Fruit fly (Drosophila melanogaster) whole organism, wandering third instar larva: ENCODE measurements around the gene Usp5.

Experiments used
- Abd-B ChIP-seq: fragments of >200 bp; optimal IDR thresholded peaks from 2 replicates; lab custom pipeline; 2017; ENCODE audit warnings: missing biosample characterization, missing genetic modification characterization
- CG32264 ChIP-seq: fragments of 200-800 bp; sonication (Bioruptor generic); optimal IDR thresholded peaks from 2 replicates; lab custom pipeline; 2016; ENCODE audit warnings: missing biosample characterization, missing genetic modification characterization
- CG9705 ChIP-seq: fragments of 200-800 bp; sonication (Bioruptor generic); optimal IDR thresholded peaks from 2 replicates; lab custom pipeline; 2018; ENCODE audit warnings: missing biosample characterization, mild to moderate bottlenecking, missing genetic modification characterization
- CrebA ChIP-seq: fragments of 200-800 bp; sonication (Bioruptor generic); optimal IDR thresholded peaks from 2 replicates; lab custom pipeline; 2016; ENCODE audit warnings: missing biosample characterization, mild to moderate bottlenecking, missing genetic modification characterization, borderline replicate concordance
- Dfd ChIP-seq: fragments of >200 bp; optimal IDR thresholded peaks from 2 replicates; lab custom pipeline; 2017; ENCODE audit warnings: missing biosample characterization, missing genetic modification characterization
- Dif ChIP-seq: fragments of 200-275, 200-300 bp; sonication (Bioruptor generic); optimal IDR thresholded peaks from 2 replicates; lab custom pipeline; 2018; ENCODE audit warnings: missing biosample characterization, missing genetic modification characterization; ENCODE audit not compliant: partially characterized antibody
- GATAd ChIP-seq: sonication (Bioruptor generic); optimal IDR thresholded peaks from 2 replicates; lab custom pipeline; 2016; ENCODE audit warnings: missing biosample characterization, missing genetic modification characterization
- HLH106 ChIP-seq: fragments of 200-800 bp; optimal IDR thresholded peaks from 3 replicates; lab custom pipeline; 2019; ENCODE audit warnings: missing biosample characterization, mild to moderate bottlenecking, missing genetic modification characterization, moderate library complexity
- Hnf4 ChIP-seq: fragments of 200-800 bp; sonication (Bioruptor generic); optimal IDR thresholded peaks from 2 replicates; lab custom pipeline; 2016; ENCODE audit warnings: missing biosample characterization, mild to moderate bottlenecking, missing genetic modification characterization
- Hr78 ChIP-seq: fragments of >200 bp; optimal IDR thresholded peaks from 2 replicates; lab custom pipeline; 2017; ENCODE audit warnings: missing biosample characterization, missing genetic modification characterization
- Hr83 ChIP-seq: fragments of 200-300 bp; sonication (Bioruptor generic); optimal IDR thresholded peaks from 2 replicates; lab custom pipeline; 2016; ENCODE audit warnings: missing biosample characterization, mild to moderate bottlenecking, missing genetic modification characterization, moderate library complexity; ENCODE audit not compliant: poor library complexity, severe bottlenecking
- Jra ChIP-seq: sonication (Bioruptor generic); optimal IDR thresholded peaks from 2 replicates; lab custom pipeline; 2016; ENCODE audit warnings: missing biosample characterization, missing genetic modification characterization
- Mio ChIP-seq: sonication (Bioruptor generic); optimal IDR thresholded peaks from 2 replicates; lab custom pipeline; 2016; ENCODE audit warnings: missing biosample characterization, missing genetic modification characterization
- Myc ChIP-seq: fragments of >200 bp; optimal IDR thresholded peaks from 2 replicates; lab custom pipeline; 2017
- N ChIP-seq: fragments of >200 bp; optimal IDR thresholded peaks from 2 replicates; lab custom pipeline; 2018; ENCODE audit warnings: missing biosample characterization, missing external identifiers, missing genetic modification characterization
- OdsH ChIP-seq: fragments of 200-800 bp; sonication (Bioruptor generic); optimal IDR thresholded peaks from 2 replicates; lab custom pipeline; 2016; ENCODE audit warnings: missing biosample characterization, mild to moderate bottlenecking, missing genetic modification characterization
- Sp1 ChIP-seq: fragments of 200-800 bp; sonication (Bioruptor generic); optimal IDR thresholded peaks from 3 replicates; lab custom pipeline; 2019; ENCODE audit warnings: missing biosample characterization, mild to moderate bottlenecking, missing genetic modification characterization, moderate library complexity
- Vsx2 ChIP-seq: fragments of 200-300, 225-300 bp; sonication (Bioruptor generic); optimal IDR thresholded peaks from 2 replicates; lab custom pipeline; 2018; ENCODE audit warnings: missing biosample characterization, missing genetic modification characterization; ENCODE audit not compliant: partially characterized antibody
- br ChIP-seq: fragments of 200-800 bp; sonication (Bioruptor generic); optimal IDR thresholded peaks from 2 replicates; lab custom pipeline; 2016; ENCODE audit warnings: missing biosample characterization, missing genetic modification characterization
- brk ChIP-seq: fragments of 200-800 bp; sonication (Bioruptor generic); optimal IDR thresholded peaks from 2 replicates; lab custom pipeline; 2016; ENCODE audit warnings: missing biosample characterization, mild to moderate bottlenecking, missing genetic modification characterization
- dl ChIP-seq, 2 experiments: fragments of 175-275, 200-275 bp in 1 of 2; fragments of 200-275 bp in 1 of 2; sonication (Bioruptor generic); optimal IDR thresholded peaks; lab custom pipeline; 2018; ENCODE audit warnings: mild to moderate bottlenecking in 2 of 2, missing biosample characterization in 2 of 2, missing genetic modification characterization in 2 of 2, moderate library complexity in 2 of 2; ENCODE audit not compliant: partially characterized antibody in 2 of 2, insufficient read depth in 1 of 2
- dsf ChIP-seq: sonication (Bioruptor generic); optimal IDR thresholded peaks from 2 replicates; lab custom pipeline; 2016; ENCODE audit warnings: missing biosample characterization, missing genetic modification characterization, borderline replicate concordance
- ey ChIP-seq: fragments of 200-800 bp; sonication (Bioruptor generic); optimal IDR thresholded peaks from 2 replicates; lab custom pipeline; 2016; ENCODE audit warnings: missing biosample characterization, missing genetic modification characterization
- foxo ChIP-seq, 2 experiments: fragments of 200-800 bp; sonication (Bioruptor generic); optimal IDR thresholded peaks; 2 replicates in 1 of 2; 3 replicates in 1 of 2; lab custom pipeline; 2016 to 2017; ENCODE audit warnings: missing biosample characterization in 2 of 2, missing genetic modification characterization in 2 of 2
- fru ChIP-seq: fragments of 200-800 bp; sonication (Bioruptor generic); optimal IDR thresholded peaks from 3 replicates; lab custom pipeline; 2016; ENCODE audit warnings: missing biosample characterization, mild to moderate bottlenecking, missing genetic modification characterization
- h ChIP-seq: fragments of 200-800 bp; sonication (Bioruptor generic); optimal IDR thresholded peaks from 3 replicates; lab custom pipeline; 2016; ENCODE audit warnings: missing biosample characterization, mild to moderate bottlenecking, missing genetic modification characterization
- jim ChIP-seq: fragments of 175-275, 200-325 bp; sonication (Bioruptor generic); optimal IDR thresholded peaks from 2 replicates; lab custom pipeline; 2016; ENCODE audit warnings: missing biosample characterization, mild to moderate bottlenecking, missing genetic modification characterization
- lola ChIP-seq: fragments of >200 bp; optimal IDR thresholded peaks from 2 replicates; lab custom pipeline; 2017; ENCODE audit warnings: missing biosample characterization, missing genetic modification characterization
- pan ChIP-seq: fragments of >200 bp; optimal IDR thresholded peaks from 2 replicates; lab custom pipeline; 2017
- psq ChIP-seq: fragments of 200-800 bp; sonication (Bioruptor generic); optimal IDR thresholded peaks from 3 replicates; lab custom pipeline; 2017; ENCODE audit warnings: missing biosample characterization, mild to moderate bottlenecking, missing genetic modification characterization, moderate library complexity
- rgr ChIP-seq: fragments of 200-800 bp; sonication (Bioruptor generic); optimal IDR thresholded peaks from 3 replicates; lab custom pipeline; 2016; ENCODE audit warnings: missing biosample characterization, mild to moderate bottlenecking, missing genetic modification characterization
- sage ChIP-seq: fragments of 200-800 bp; sonication (Bioruptor generic); optimal IDR thresholded peaks from 2 replicates; lab custom pipeline; 2016; ENCODE audit warnings: missing biosample characterization, mild to moderate bottlenecking, missing genetic modification characterization
- sv ChIP-seq: fragments of 200-800 bp; sonication (Bioruptor generic); optimal IDR thresholded peaks from 3 replicates; lab custom pipeline; 2016; ENCODE audit warnings: missing biosample characterization, missing genetic modification characterization
- tai ChIP-seq: sonication (Bioruptor generic); optimal IDR thresholded peaks from 2 replicates; lab custom pipeline; 2016; ENCODE audit warnings: missing biosample characterization, missing genetic modification characterization
- usp ChIP-seq: fragments of >200 bp; optimal IDR thresholded peaks from 2 replicates; lab custom pipeline; 2017; ENCODE audit warnings: missing biosample characterization, missing genetic modification characterization
- woc ChIP-seq: sonication (Bioruptor generic); optimal IDR thresholded peaks from 2 replicates; lab custom pipeline; 2016; ENCODE audit warnings: missing biosample characterization, mild to moderate bottlenecking, missing genetic modification characterization

Usp5 gene

dm6 chr3L:3177872-3178271, 29.7 kb upstream of the Usp5 start:
- no peak for TF ChIP-seq sv (GFP tag; lab: Kevin White, UChicago)
- TF ChIP-seq jim (GFP tag; lab: Kevin White, UChicago), result no peak
- no peak for TF ChIP-seq N
- no peak for TF ChIP-seq h (GFP tag; lab: Kevin White, UChicago)
- TF ChIP-seq Mio (GFP tag; lab: Kevin White, UChicago), result no peak
- no peak for TF ChIP-seq Hr78 (GFP tag; lab: Kevin White, UChicago)
- no peak for TF ChIP-seq dsf (GFP tag; lab: Kevin White, UChicago)
- TF ChIP-seq OdsH (GFP tag; lab: Kevin White, UChicago), result no peak
- no peak for TF ChIP-seq Hr83 (GFP tag; lab: Kevin White, UChicago)
- no peak for TF ChIP-seq woc (GFP tag; lab: Kevin White, UChicago)
- no peak for TF ChIP-seq Abd-B (GFP tag; lab: Kevin White, UChicago)
- no peak for TF ChIP-seq br (GFP tag; lab: Kevin White, UChicago)
- TF ChIP-seq lola (GFP tag; lab: Kevin White, UChicago), result no peak
- no peak for TF ChIP-seq Sp1
- no peak for TF ChIP-seq Jra
- TF ChIP-seq fru (GFP tag; lab: Kevin White, UChicago), result no peak

dm6 chr3L:3172445-3172844, 24.3 kb upstream of the Usp5 start, which contains the start of gene CG14963:
CG14963 (minus strand) TSS chr3L:3172545.
- no peak for TF ChIP-seq GATAd
- no peak for TF ChIP-seq sage

DNA sequence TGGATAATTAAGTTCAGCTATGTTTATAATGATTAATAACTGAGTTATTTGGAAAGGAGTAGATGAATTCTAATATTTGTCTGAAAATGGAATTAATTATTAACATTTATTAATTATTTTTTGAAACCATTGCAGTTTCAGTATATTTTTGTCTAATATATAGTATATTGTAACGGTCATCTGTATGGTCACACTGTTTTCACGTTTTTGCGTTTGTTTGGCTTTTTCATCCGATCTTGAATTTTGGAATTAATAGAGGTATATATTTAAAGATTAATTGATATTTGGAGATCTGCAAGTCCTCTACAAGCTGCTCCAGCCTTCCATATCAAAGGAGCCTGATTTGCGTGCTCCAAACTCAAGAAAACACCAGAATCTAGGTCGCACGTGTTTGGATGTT, 20.9 kb upstream of the Usp5 start, which contains the start of the genes CG32278 and CG32281:
Gene CG32278 (plus strand): TSS at position 180 of the 400 bp plus-strand sequence.
Gene CG32281 (plus strand): TSS at position 269 of the 400 bp plus-strand sequence.
- TF ChIP-seq Myc (no peak), Dfd (GFP tag; lab: Kevin White, UChicago) (no peak), HLH106 (tag; lab: Kevin White, UChicago) (no peak), foxo (GFP tag; optimal IDR thresholded peaks at IDR 0.05; lab: Kevin White, UChicago) (no peak)

DNA sequence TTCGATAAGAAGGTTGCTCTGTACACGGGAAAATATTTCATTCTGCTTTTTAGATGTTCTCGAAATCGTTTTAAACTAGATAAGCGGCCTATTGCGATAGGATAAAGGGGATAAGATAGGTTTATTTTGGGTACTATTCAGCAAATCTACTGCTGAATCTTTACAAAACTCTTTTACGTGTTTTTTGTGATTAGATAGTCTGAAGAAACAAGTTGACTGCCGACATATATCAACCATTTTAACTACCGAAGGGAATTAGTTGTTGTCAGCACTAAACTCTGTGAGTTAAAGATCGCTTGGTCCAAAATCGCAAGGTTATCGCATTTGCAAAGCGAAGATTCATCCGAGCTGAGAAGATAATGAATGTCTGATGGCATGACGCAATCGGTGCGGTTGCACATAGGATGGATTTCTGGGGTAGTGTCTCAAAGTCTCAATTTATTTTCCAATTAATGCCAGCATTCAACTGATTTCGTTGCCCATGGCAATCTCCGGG, 18.1 kb upstream of the Usp5 start, which contains the start of gene Asciz:
Gene Asciz (minus strand): TSS at position 51 of the 496 bp plus-strand sequence.
- TF ChIP-seq psq (GFP tag; lab: Kevin White, UChicago) (no peak), Abd-B (GFP tag; lab: Kevin White, UChicago) (no peak), Hr78 (GFP tag; lab: Kevin White, UChicago) (no peak), brk (GFP tag; lab: Kevin White, UChicago) (no peak), pan (lab: Kevin White, UChicago) (no peak), HLH106 (tag; lab: Kevin White, UChicago) (no peak), OdsH (GFP tag; lab: Kevin White, UChicago) (no peak), Jra (no peak), Vsx2 (GFP tag; lab: Kevin White, UChicago) (no peak), GATAd (no peak), fru (GFP tag; lab: Kevin White, UChicago) (no peak), Sp1 (no peak), lola (GFP tag; lab: Kevin White, UChicago) (no peak), CG32264 (GFP tag; lab: Kevin White, UChicago) (no peak), Myc (no peak), sv (GFP tag; lab: Kevin White, UChicago) (no peak)
- TF ChIP-seq, all 38 proteins: peak for 0

- TF ChIP-seq Jra, result no peak
- TF ChIP-seq Myc, result no peak
- no peak for TF ChIP-seq jim (GFP tag; lab: Kevin White, UChicago)
- TF ChIP-seq Dif (GFP tag; lab: Kevin White, UChicago), result peak; percentile 13
- TF ChIP-seq usp (GFP tag; lab: Kevin White, UChicago), result no peak
- no peak for TF ChIP-seq dsf (GFP tag; lab: Kevin White, UChicago)
These were observed 17.2 kb upstream of the Usp5 start for dm6 chr3L:3165399-3165798.

DNA sequence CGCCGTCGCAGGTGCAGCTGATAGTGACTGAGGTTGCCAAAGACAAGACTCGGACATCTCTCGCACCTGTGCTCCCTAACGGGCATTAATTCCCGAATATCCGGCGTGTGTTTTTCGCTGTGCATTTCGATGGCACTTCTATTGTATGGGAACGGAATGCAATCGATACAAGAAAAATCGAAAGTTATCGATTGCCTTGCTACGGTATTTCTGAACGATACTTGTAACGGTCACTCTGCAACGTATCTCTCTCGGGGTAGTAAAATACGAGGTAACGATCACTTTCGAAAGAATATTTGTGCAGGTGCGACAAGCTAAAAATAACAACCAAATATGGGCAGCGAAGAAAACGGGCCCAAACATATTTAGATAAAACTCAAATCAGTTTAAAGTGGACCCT, 16.8 kb upstream of the Usp5 start, which contains the start of gene CG32280:
Gene CG32280 (plus strand): TSS at position 231 of the 400 bp plus-strand sequence.
- TF ChIP-seq sv (GFP tag; lab: Kevin White, UChicago) (no peak), CrebA (GFP tag; lab: Kevin White, UChicago) (no peak), sage (no peak), Vsx2 (GFP tag; lab: Kevin White, UChicago) (no peak), dsf (GFP tag; lab: Kevin White, UChicago) (no peak), Sp1 (peak; percentile 15), HLH106 (tag; lab: Kevin White, UChicago) (peak; percentile 7), brk (GFP tag; lab: Kevin White, UChicago) (no peak), Abd-B (GFP tag; lab: Kevin White, UChicago) (no peak), br (GFP tag; lab: Kevin White, UChicago) (no peak), fru (GFP tag; lab: Kevin White, UChicago) (no peak), Hnf4 (no peak), woc (GFP tag; lab: Kevin White, UChicago) (peak; percentile 27), rgr (GFP tag; lab: Kevin White, UChicago) (peak; percentile 23), OdsH (GFP tag; lab: Kevin White, UChicago) (peak; percentile 6), Hr83 (GFP tag; lab: Kevin White, UChicago) (peak; percentile 17), dl (GFP tag; optimal IDR thresholded peaks at IDR 0.05; lab: Kevin White, UChicago; ENCODE audit: insufficient read depth in 1 of 2, partially characterized antibody in 2 of 2) (no peak), CG9705 (GFP tag; lab: Kevin White, UChicago) (no peak), lola (GFP tag; lab: Kevin White, UChicago) (no peak), CG32264 (GFP tag; lab: Kevin White, UChicago) (no peak), tai (GFP tag; lab: Kevin White, UChicago) (no peak), Jra (no peak), ey (GFP tag; lab: Kevin White, UChicago) (no peak)
